Fruit fly (Drosophila melanogaster) whole organism, embryonic: Measurements from ENCODE around the gene KP78b.

ENCODE experiments used
- Aef1 ChIP-seq: fragments of 200-800 bp; sonication (Bioruptor generic); IDR thresholded peaks from 3 replicates; pipeline ENCODE4 v1.3.6; 2022; ENCODE audit warnings: missing biosample characterization, missing genetic modification characterization
- Awh ChIP-seq: fragments of 200-800 bp; sonication (Bioruptor generic); IDR thresholded peaks from 2 replicates; pipeline ENCODE4, ENCODE4 v1.3.6; 2022; ENCODE audit warnings: missing biosample characterization, missing genetic modification characterization
- B-H2 ChIP-seq: fragments of 200-800 bp; sonication (Bioruptor generic); optimal IDR thresholded peaks from 2 replicates; lab custom pipeline; 2018; ENCODE audit warnings: missing biosample characterization, mild to moderate bottlenecking, missing genetic modification characterization
- Bgb ChIP-seq: fragments of 200-800 bp; sonication (Bioruptor generic); IDR thresholded peaks from 2 replicates; pipeline ENCODE4 v1.3.6; 2022; ENCODE audit warnings: missing biosample characterization, missing genetic modification characterization; ENCODE audit not compliant: partially characterized antibody
- BtbVII ChIP-seq: fragments of 200-800 bp; sonication (Bioruptor generic); optimal IDR thresholded peaks from 3 replicates; lab custom pipeline; 2017; ENCODE audit warnings: missing biosample characterization, mild to moderate bottlenecking, missing genetic modification characterization
- CG10654 ChIP-seq: fragments of 200-800 bp; sonication (Bioruptor generic); optimal IDR thresholded peaks from 2 replicates; lab custom pipeline; 2016; ENCODE audit warnings: missing biosample characterization, missing genetic modification characterization
- CG11247 ChIP-seq: fragments of 200-800 bp; sonication (Bioruptor generic); IDR thresholded peaks from 2 replicates; pipeline ENCODE4 v1.3.6; 2022; ENCODE audit warnings: missing biosample characterization, missing genetic modification characterization
- CG11504 ChIP-seq: fragments of 200-800 bp; sonication (Bioruptor generic); optimal IDR thresholded peaks from 3 replicates; lab custom pipeline; 2019; ENCODE audit warnings: missing biosample characterization, mild to moderate bottlenecking, missing genetic modification characterization, moderate library complexity
- CG13123 ChIP-seq: fragments of 200-800 bp; sonication (Bioruptor generic); optimal IDR thresholded peaks from 2 replicates; lab custom pipeline; 2016; ENCODE audit warnings: missing biosample characterization, missing genetic modification characterization
- CG14860 ChIP-seq: fragments of 200-800 bp; sonication (Bioruptor generic); IDR thresholded peaks from 3 replicates; pipeline ENCODE4 v1.3.6; 2022; ENCODE audit warnings: missing biosample characterization, missing genetic modification characterization; ENCODE audit not compliant: partially characterized antibody
- CG15514 ChIP-seq: fragments of 200-800 bp; sonication (Bioruptor generic); optimal IDR thresholded peaks from 3 replicates; lab custom pipeline; 2017; ENCODE audit warnings: missing biosample characterization, missing genetic modification characterization, mild to moderate bottlenecking, moderate library complexity, missing genetic modification reagents
- CG17802 ChIP-seq: fragments of 200-800 bp; sonication (Bioruptor generic); optimal IDR thresholded peaks from 2 replicates; lab custom pipeline; 2018; ENCODE audit warnings: missing biosample characterization, mild to moderate bottlenecking, missing genetic modification characterization, moderate library complexity
- CG2129 ChIP-seq: fragments of 200-800 bp; sonication (Bioruptor generic); IDR thresholded peaks from 2 replicates; pipeline ENCODE4 v1.3.6; 2022; ENCODE audit warnings: missing biosample characterization, missing genetic modification characterization; ENCODE audit not compliant: partially characterized antibody
- CG4360 ChIP-seq: fragments of 200-800 bp; sonication (Bioruptor generic); IDR thresholded peaks from 2 replicates; pipeline ENCODE4 v1.3.6; 2022; ENCODE audit warnings: missing biosample characterization, missing genetic modification characterization
- CG6854 ChIP-seq: fragments of 200-800 bp; sonication (Bioruptor generic); optimal IDR thresholded peaks from 3 replicates; lab custom pipeline; 2017; ENCODE audit warnings: missing biosample characterization, mild to moderate bottlenecking, missing genetic modification characterization
- CkIIα-i1 ChIP-seq: fragments of 200-800 bp; sonication (Bioruptor generic); IDR thresholded peaks from 2 replicates; pipeline ENCODE4 v1.3.6; 2022; ENCODE audit warnings: missing biosample characterization, missing genetic modification characterization
- HLHmδ ChIP-seq: fragments of 200-800 bp; sonication (Bioruptor generic); optimal IDR thresholded peaks from 2 replicates; lab custom pipeline; 2018; ENCODE audit warnings: missing biosample characterization, mild to moderate bottlenecking, missing genetic modification characterization, moderate library complexity
- Hmx ChIP-seq: fragments of 200-800 bp; sonication (Bioruptor generic); optimal IDR thresholded peaks from 2 replicates; lab custom pipeline; 2016; ENCODE audit warnings: missing biosample characterization, missing genetic modification characterization
- Hr39 ChIP-seq: fragments of >200 bp; optimal IDR thresholded peaks from 2 replicates; lab custom pipeline; 2017
- Hsf ChIP-seq: fragments of 200-800 bp; sonication (Bioruptor generic); optimal IDR thresholded peaks from 3 replicates; lab custom pipeline; 2016; ENCODE audit warnings: missing biosample characterization, missing genetic modification characterization
- Jarid2 ChIP-seq: fragments of 200-800 bp; sonication (Bioruptor generic); optimal IDR thresholded peaks from 3 replicates; lab custom pipeline; 2017; ENCODE audit warnings: mild to moderate bottlenecking, missing biosample characterization, missing genetic modification reagents, missing genetic modification characterization
- Kr ChIP-seq: fragments of 200-800 bp; sonication (Bioruptor generic); optimal IDR thresholded peaks from 2 replicates; lab custom pipeline; 2017; ENCODE audit warnings: missing biosample characterization, mild to moderate bottlenecking, missing genetic modification characterization
- MBD-R2 ChIP-seq: fragments of 200-800 bp; sonication (Bioruptor generic); IDR thresholded peaks from 2 replicates; pipeline ENCODE4 v1.3.6; 2022; ENCODE audit warnings: missing biosample characterization, missing genetic modification characterization
- MESR4 ChIP-seq: fragments of 200-800 bp; sonication (Bioruptor generic); optimal IDR thresholded peaks from 2 replicates; lab custom pipeline; 2018; ENCODE audit warnings: missing biosample characterization, mild to moderate bottlenecking, missing genetic modification characterization, moderate library complexity
- MTF-1 ChIP-seq: fragments of 200-800 bp; sonication (Bioruptor generic); optimal IDR thresholded peaks from 2 replicates; lab custom pipeline; 2018; ENCODE audit warnings: missing biosample characterization, mild to moderate bottlenecking, missing genetic modification characterization, borderline replicate concordance
- Oli ChIP-seq: fragments of 200-800 bp; sonication (Bioruptor generic); optimal IDR thresholded peaks from 2 replicates; lab custom pipeline; 2018; ENCODE audit warnings: missing biosample characterization, mild to moderate bottlenecking, missing genetic modification characterization, moderate library complexity
- Ptx1 ChIP-seq: fragments of 200-800 bp; sonication (Bioruptor generic); IDR thresholded peaks from 2 replicates; pipeline ENCODE4 v1.3.6; 2022; ENCODE audit warnings: missing biosample characterization, missing genetic modification characterization
- Rfx ChIP-seq: fragments of 200-800 bp; sonication (Bioruptor generic); IDR thresholded peaks from 2 replicates; pipeline ENCODE4 v1.3.6; 2022; ENCODE audit warnings: missing biosample characterization, missing genetic modification characterization
- Sry-δ ChIP-seq: fragments of 200-800 bp; sonication (Bioruptor generic); optimal IDR thresholded peaks from 2 replicates; lab custom pipeline; 2016; ENCODE audit warnings: missing biosample characterization, missing genetic modification characterization
- ara ChIP-seq: fragments of 200-800 bp; sonication (Bioruptor generic); IDR thresholded peaks from 2 replicates; pipeline ENCODE4 v1.3.6; 2022; ENCODE audit warnings: missing biosample characterization, missing genetic modification characterization
- ato ChIP-seq: fragments of 200-800 bp; sonication (Bioruptor generic); IDR thresholded peaks from 2 replicates; pipeline ENCODE4 v1.3.6; 2022; ENCODE audit warnings: missing biosample characterization, missing genetic modification characterization; ENCODE audit not compliant: partially characterized antibody
- br ChIP-seq: fragments of >200 bp; optimal IDR thresholded peaks from 2 replicates; lab custom pipeline; 2017
- cad ChIP-seq: fragments of >200 bp; optimal IDR thresholded peaks from 2 replicates; lab custom pipeline; 2017; ENCODE audit warnings: missing biosample characterization, missing genetic modification characterization
- da ChIP-seq: fragments of 200-800 bp; sonication (Bioruptor generic); optimal IDR thresholded peaks from 2 replicates; lab custom pipeline; 2016; ENCODE audit warnings: missing biosample characterization, missing genetic modification characterization
- dan ChIP-seq: fragments of 200-800 bp; sonication (Bioruptor generic); IDR thresholded peaks from 2 replicates; pipeline ENCODE4 v1.3.6; 2022; ENCODE audit warnings: missing biosample characterization, missing genetic modification characterization
- disco-r ChIP-seq: fragments of 200-800 bp; sonication (Bioruptor generic); optimal IDR thresholded peaks from 2 replicates; lab custom pipeline; 2016; ENCODE audit warnings: missing biosample characterization, missing genetic modification characterization
- ems ChIP-seq: fragments of 200-800 bp; sonication (Bioruptor generic); optimal IDR thresholded peaks from 3 replicates; lab custom pipeline; 2016; ENCODE audit warnings: missing biosample characterization, missing genetic modification characterization
- gfzf ChIP-seq: fragments of 200-800 bp; sonication (Bioruptor generic); optimal IDR thresholded peaks from 2 replicates; lab custom pipeline; 2016; ENCODE audit warnings: missing biosample characterization, mild to moderate bottlenecking, missing genetic modification characterization, moderate library complexity
- gsb ChIP-seq: fragments of 200-800 bp; sonication (Bioruptor generic); IDR thresholded peaks from 2 replicates; pipeline ENCODE4 v1.3.6; 2022; ENCODE audit warnings: missing biosample characterization, missing genetic modification characterization
- klu ChIP-seq: fragments of 200-800 bp; sonication (Bioruptor generic); IDR thresholded peaks from 2 replicates; pipeline ENCODE4 v1.3.6; 2022; ENCODE audit warnings: missing biosample characterization, missing genetic modification characterization
- knrl ChIP-seq: fragments of 200-800 bp; sonication (Bioruptor generic); IDR thresholded peaks from 3 replicates; pipeline ENCODE4 v1.3.6; 2022; ENCODE audit warnings: missing biosample characterization, missing genetic modification characterization; ENCODE audit not compliant: partially characterized antibody
- nerfin-2 ChIP-seq: fragments of 200-800 bp; sonication (Bioruptor generic); IDR thresholded peaks from 2 replicates; pipeline ENCODE4 v1.3.6; 2022; ENCODE audit warnings: missing biosample characterization, missing genetic modification characterization; ENCODE audit not compliant: partially characterized antibody
- org-1 ChIP-seq: fragments of 200-800 bp; sonication (Bioruptor generic); optimal IDR thresholded peaks from 2 replicates; lab custom pipeline; 2017; ENCODE audit warnings: missing biosample characterization, missing genetic modification characterization
- pfk ChIP-seq: fragments of 200-800 bp; sonication (Bioruptor generic); optimal IDR thresholded peaks from 2 replicates; lab custom pipeline; 2018; ENCODE audit warnings: missing biosample characterization, mild to moderate bottlenecking, missing genetic modification characterization, moderate library complexity
- pnt ChIP-seq: fragments of 200-800 bp; sonication (Bioruptor generic); optimal IDR thresholded peaks from 3 replicates; lab custom pipeline; 2016; ENCODE audit warnings: missing biosample characterization, missing genetic modification characterization
- psq ChIP-seq: fragments of 200-800 bp; sonication (Bioruptor generic); optimal IDR thresholded peaks from 2 replicates; lab custom pipeline; 2017; ENCODE audit warnings: missing biosample characterization, missing genetic modification characterization
- pzg ChIP-seq: fragments of 200-800 bp; sonication (Bioruptor generic); optimal IDR thresholded peaks from 3 replicates; lab custom pipeline; 2018; ENCODE audit warnings: missing biosample characterization, mild to moderate bottlenecking, missing genetic modification characterization, moderate library complexity
- run ChIP-seq: fragments of 200-800 bp; sonication (Bioruptor generic); optimal IDR thresholded peaks from 3 replicates; lab custom pipeline; 2018; ENCODE audit warnings: missing biosample characterization, mild to moderate bottlenecking, missing genetic modification characterization
- schlank ChIP-seq: fragments of 200-800 bp; sonication (Bioruptor generic); optimal IDR thresholded peaks from 2 replicates; lab custom pipeline; 2018; ENCODE audit warnings: missing biosample characterization, mild to moderate bottlenecking, missing genetic modification characterization
- sim ChIP-seq: fragments of 200-800 bp; sonication (Bioruptor generic); IDR thresholded peaks from 2 replicates; pipeline ENCODE4 v1.3.6; 2022; ENCODE audit warnings: missing biosample characterization, missing genetic modification characterization
- tx ChIP-seq: fragments of 200-800 bp; sonication (Bioruptor generic); optimal IDR thresholded peaks from 2 replicates; lab custom pipeline; 2016; ENCODE audit warnings: missing biosample characterization, missing genetic modification characterization
- vfl ChIP-seq: fragments of 200-800 bp; sonication (Bioruptor generic); optimal IDR thresholded peaks from 2 replicates; lab custom pipeline; 2016; ENCODE audit warnings: missing biosample characterization, missing genetic modification characterization

Gene KP78b

DNA sequence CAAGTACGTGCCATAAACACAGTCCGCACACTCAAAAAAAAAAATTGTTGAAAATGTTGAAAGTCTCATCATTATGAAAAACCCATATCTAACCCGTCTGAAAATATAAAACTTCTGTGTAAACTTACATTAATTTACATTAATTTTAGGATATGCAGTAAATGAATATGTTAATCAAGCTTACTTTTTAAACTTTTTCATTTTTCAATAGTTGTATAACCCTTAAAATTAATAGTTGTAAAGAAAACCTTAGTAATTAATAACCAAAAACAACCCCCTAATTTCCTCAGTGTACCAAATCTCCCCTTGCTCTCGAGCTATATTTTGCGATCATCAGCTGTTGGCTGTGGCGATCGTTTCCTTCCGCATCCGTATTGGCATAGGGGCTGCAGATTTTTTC, 15.8 kb upstream of the KP78b start (continued):
- no peak for TF ChIP-seq MBD-R2 (GFP tag; lab: Robert Waterston, UW)
- TF ChIP-seq Oli, result peak; percentile 36
- TF ChIP-seq tx (GFP tag; lab: Kevin White, UChicago), result no peak
- no peak for TF ChIP-seq cad (GFP tag; lab: Kevin White, UChicago)
- TF ChIP-seq Jarid2 (GFP tag; lab: Kevin White, UChicago), result no peak
- no peak for TF ChIP-seq Aef1 (GFP tag; lab: Robert Waterston, UW)
- no peak for TF ChIP-seq B-H2 (GFP tag; lab: Kevin White, UChicago)
- no peak for TF ChIP-seq CG13123
- TF ChIP-seq CkIIα-i1 (GFP tag; lab: Robert Waterston, UW), result no peak
- TF ChIP-seq Hmx, result no peak
- no peak for TF ChIP-seq nerfin-2 (GFP tag; lab: Robert Waterston, UW)
- no peak for TF ChIP-seq gfzf
- peak; percentile 72 for TF ChIP-seq ara
- TF ChIP-seq Sry-δ (GFP tag; lab: Kevin White, UChicago), result no peak
- peak; percentile 48 for TF ChIP-seq Ptx1 (GFP tag; lab: Robert Waterston, UW)
- TF ChIP-seq CG2129 (GFP tag; lab: Robert Waterston, UW), result no peak
- no peak for TF ChIP-seq dan
- TF ChIP-seq disco-r, result no peak
- TF ChIP-seq Hsf (GFP tag; lab: Kevin White, UChicago), result peak; percentile 45
- no peak for TF ChIP-seq gsb (GFP tag; lab: Robert Waterston, UW)
- TF ChIP-seq Bgb (GFP tag; lab: Robert Waterston, UW), result no peak
- no peak for TF ChIP-seq CG4360
- peak; percentile 40 for TF ChIP-seq pnt (GFP tag; lab: Kevin White, UChicago)
- no peak for TF ChIP-seq Kr (GFP tag; lab: Kevin White, UChicago)
- TF ChIP-seq CG11504 (tag; lab: Kevin White, UChicago), result peak; percentile 49
- TF ChIP-seq Rfx (GFP tag; lab: Robert Waterston, UW), result no peak
- 0 out of 2 replicates have a peak, but pooled peaks have one; percentile 39 for TF ChIP-seq sim (GFP tag; lab: Robert Waterston, UW)
- no peak for TF ChIP-seq Awh (GFP tag; lab: Robert Waterston, UW)
- TF ChIP-seq CG15514 (GFP tag; lab: Kevin White, UChicago), result no peak
- TF ChIP-seq run (tag; lab: Kevin White, UChicago), result no peak
- TF ChIP-seq CG17802 (tag; lab: Kevin White, UChicago), result no peak
- TF ChIP-seq HLHmδ (GFP tag; lab: Kevin White, UChicago), result no peak
- no peak for TF ChIP-seq ato (GFP tag; lab: Robert Waterston, UW)
- no peak for TF ChIP-seq CG11247 (GFP tag; lab: Robert Waterston, UW)
- no peak for TF ChIP-seq MESR4 (GFP tag; lab: Kevin White, UChicago)
- TF ChIP-seq CG14860 (GFP tag; lab: Robert Waterston, UW), result no peak
- peak; percentile 5 for TF ChIP-seq org-1 (GFP tag; lab: Kevin White, UChicago)
- TF ChIP-seq BtbVII (GFP tag; lab: Kevin White, UChicago), result no peak
- no peak for TF ChIP-seq pzg (GFP tag; lab: Kevin White, UChicago)
- peak; percentile 54 for TF ChIP-seq da (GFP tag; lab: Kevin White, UChicago)
- TF ChIP-seq klu, result no peak
- no peak for TF ChIP-seq knrl (GFP tag; lab: Robert Waterston, UW)
- TF ChIP-seq CG6854 (GFP tag; lab: Kevin White, UChicago), result no peak
- TF ChIP-seq CG10654 (GFP tag; lab: Kevin White, UChicago), result no peak
- TF ChIP-seq Hr39, result no peak
- no peak for TF ChIP-seq br (lab: Kevin White, UChicago)
- TF ChIP-seq pfk (GFP tag; lab: Kevin White, UChicago), result no peak
- TF ChIP-seq psq (GFP tag; lab: Kevin White, UChicago), result no peak
- TF ChIP-seq MTF-1 (GFP tag; lab: Kevin White, UChicago), result no peak
- no peak for TF ChIP-seq vfl (GFP tag; lab: Kevin White, UChicago)
- TF ChIP-seq schlank (tag; lab: Kevin White, UChicago), result no peak
- TF ChIP-seq ems (GFP tag; lab: Kevin White, UChicago), result no peak
